Worm (Caenorhabditis elegans) whole organism, L1 larva: ENCODE results near the gene C25E10.11.

Source experiments
- C04F5.9 ChIP-seq: sonication (generic microtip); optimal IDR thresholded peaks from 2 replicates; lab custom pipeline; 2016; ENCODE audit warnings: missing genetic modification characterization, missing compliant biosample characterization
- C16A3.4 ChIP-seq: fragments of 150-350 bp; optimal IDR thresholded peaks from 2 replicates; lab custom pipeline; 2014; ENCODE audit warnings: missing biosample characterization, missing genetic modification characterization
- Y116A8C.19 ChIP-seq: sonication (generic microtip); optimal IDR thresholded peaks from 2 replicates; lab custom pipeline; 2016; ENCODE audit warnings: missing compliant biosample characterization, missing genetic modification characterization, borderline replicate concordance
- blmp-1 ChIP-seq: fragments of 150-350 bp; optimal IDR thresholded peaks from 2 replicates; lab custom pipeline; 2014; ENCODE audit warnings: missing biosample characterization, missing genetic modification characterization
- ceh-88 ChIP-seq: fragments of 200-800 bp; sonication (Bioruptor generic); IDR thresholded peaks from 2 replicates; pipeline ENCODE4 v1.3.6; 2022; ENCODE audit warnings: missing genetic modification characterization, missing compliant biosample characterization
- ceh-90 ChIP-seq: sonication (generic microtip); optimal IDR thresholded peaks from 2 replicates; lab custom pipeline; 2016; ENCODE audit warnings: missing genetic modification characterization, missing compliant biosample characterization
- ces-1 ChIP-seq: fragments of 150-350 bp; optimal IDR thresholded peaks from 2 replicates; lab custom pipeline; 2014; ENCODE audit warnings: missing biosample characterization, missing genetic modification reagents, missing genetic modification characterization
- dsc-1 ChIP-seq: sonication (generic microtip); optimal IDR thresholded peaks from 2 replicates; lab custom pipeline; 2016; ENCODE audit warnings: mild to moderate bottlenecking, missing genetic modification characterization, missing compliant biosample characterization
- efl-1 ChIP-seq, 4 experiments: fragments of 150-350 bp; optimal IDR thresholded peaks in 3 of 4; peaks in 1 of 4; 1 replicate in 1 of 4; 2 replicates in 3 of 4; lab custom pipeline; 2014; ENCODE audit warnings: missing biosample characterization in 2 of 4, missing genetic modification characterization in 2 of 4, missing genetic modification reagents in 2 of 4
- efl-3 ChIP-seq: fragments of 200-800 bp; sonication (Bioruptor generic); optimal IDR thresholded peaks from 2 replicates; lab custom pipeline; 2018; ENCODE audit warnings: mild to moderate bottlenecking, missing genetic modification characterization, missing compliant biosample characterization
- elt-2 ChIP-seq: sonication (generic microtip); optimal IDR thresholded peaks from 2 replicates; lab custom pipeline; 2016; ENCODE audit warnings: missing genetic modification characterization, mild to moderate bottlenecking, inconsistent platforms, missing compliant biosample characterization, missing genetic modification reagents
- elt-3 ChIP-seq, 6 experiments: fragments of 150-350 bp in 1 of 6; sonication (generic microtip); optimal IDR thresholded peaks; 2 replicates each; lab custom pipeline; 2017 to 2018; ENCODE audit warnings: missing biosample characterization in 6 of 6, missing genetic modification characterization in 6 of 6, inconsistent platforms in 1 of 6
- ets-5 ChIP-seq: fragments of 200-800 bp; sonication (Bioruptor generic); IDR thresholded peaks from 2 replicates; pipeline ENCODE4 v1.3.6; 2022; ENCODE audit warnings: missing genetic modification characterization, missing compliant biosample characterization
- fkh-10 ChIP-seq: sonication (generic microtip); optimal IDR thresholded peaks from 2 replicates; lab custom pipeline; 2017; ENCODE audit warnings: missing biosample characterization, missing genetic modification reagents, missing genetic modification characterization
- fos-1 ChIP-seq: fragments of 150-350 bp; optimal IDR thresholded peaks from 2 replicates; lab custom pipeline; 2014; ENCODE audit warnings: missing biosample characterization, missing genetic modification characterization
- grh-1 ChIP-seq: fragments of 200-800 bp; sonication (Bioruptor generic); IDR thresholded peaks from 2 replicates; pipeline ENCODE4 v1.3.6; 2022; ENCODE audit warnings: missing genetic modification reagents, missing genetic modification characterization, missing compliant biosample characterization
- hlh-4 ChIP-seq: sonication (generic microtip); optimal IDR thresholded peaks from 2 replicates; lab custom pipeline; 2016; ENCODE audit warnings: mild to moderate bottlenecking, missing genetic modification characterization, missing compliant biosample characterization
- isw-1 ChIP-seq: fragments of 200-800 bp; sonication (Bioruptor generic); IDR thresholded peaks from 2 replicates; pipeline ENCODE4 v1.3.6; 2022; ENCODE audit warnings: missing genetic modification characterization, missing compliant biosample characterization
- jun-1 ChIP-seq: fragments of 150-350 bp; optimal IDR thresholded peaks from 2 replicates; lab custom pipeline; 2014; ENCODE audit warnings: missing biosample characterization, missing genetic modification reagents, missing genetic modification characterization
- lin-14 ChIP-seq: fragments of 200-800 bp; sonication (Bioruptor generic); optimal IDR thresholded peaks from 2 replicates; lab custom pipeline; 2018; ENCODE audit warnings: mild to moderate bottlenecking, missing genetic modification characterization, moderate library complexity, missing compliant biosample characterization
- lin-15B ChIP-seq: fragments of 150-350 bp; sonication (generic microtip); optimal IDR thresholded peaks from 3 replicates; lab custom pipeline; 2014; ENCODE audit warnings: missing biosample characterization, missing genetic modification characterization
- lin-35 ChIP-seq, 2 experiments: fragments of 150-350 bp; optimal IDR thresholded peaks; 2 replicates each; lab custom pipeline; 2014; ENCODE audit warnings: missing biosample characterization in 2 of 2, missing genetic modification characterization in 2 of 2, missing genetic modification reagents in 2 of 2
- lin-39 ChIP-seq: fragments of 150-350 bp; optimal IDR thresholded peaks from 2 replicates; lab custom pipeline; 2014; ENCODE audit warnings: missing biosample characterization, missing genetic modification reagents, missing genetic modification characterization
- mef-2 ChIP-seq: fragments of 150-350 bp; optimal IDR thresholded peaks from 2 replicates; lab custom pipeline; 2014; ENCODE audit warnings: missing biosample characterization, missing genetic modification characterization
- mep-1 ChIP-seq: fragments of 150-350 bp; optimal IDR thresholded peaks from 2 replicates; lab custom pipeline; 2014; ENCODE audit warnings: missing biosample characterization, missing genetic modification characterization
- nhr-11 ChIP-seq: fragments of 150-350 bp; optimal IDR thresholded peaks from 2 replicates; lab custom pipeline; 2014; ENCODE audit warnings: missing biosample characterization, missing genetic modification characterization
- nhr-19 ChIP-seq: fragments of 200-800 bp; sonication (Bioruptor generic); conservative IDR thresholded peaks from 2 replicates; pipeline ENCODE4 v1.3.6; 2022; ENCODE audit warnings: missing genetic modification characterization, missing compliant biosample characterization
- nhr-20 ChIP-seq: sonication (generic microtip); optimal IDR thresholded peaks from 2 replicates; lab custom pipeline; 2016; ENCODE audit warnings: mild to moderate bottlenecking, missing genetic modification characterization, missing compliant biosample characterization
- nhr-47 ChIP-seq: sonication (generic microtip); optimal IDR thresholded peaks from 2 replicates; lab custom pipeline; 2016; ENCODE audit warnings: mild to moderate bottlenecking, missing genetic modification characterization, moderate library complexity, missing compliant biosample characterization
- nhr-71 ChIP-seq: sonication (generic microtip); optimal IDR thresholded peaks from 2 replicates; lab custom pipeline; 2016; ENCODE audit warnings: mild to moderate bottlenecking, missing genetic modification characterization, moderate library complexity, missing compliant biosample characterization
- nhr-84 ChIP-seq: sonication (generic microtip); optimal IDR thresholded peaks from 2 replicates; lab custom pipeline; 2017; ENCODE audit warnings: missing biosample characterization, missing genetic modification characterization
- nhr-85 ChIP-seq: sonication (generic microtip); peaks from one replicate; lab custom pipeline; 2016; ENCODE audit warnings: missing genetic modification characterization, inconsistent platforms, missing compliant biosample characterization
- nhr-90 ChIP-seq: sonication (generic microtip); optimal IDR thresholded peaks from 2 replicates; lab custom pipeline; 2016; ENCODE audit warnings: mild to moderate bottlenecking, missing genetic modification characterization, missing compliant biosample characterization; ENCODE audit not compliant: poor library complexity
- pag-3 ChIP-seq: sonication (generic microtip); optimal IDR thresholded peaks from 2 replicates; lab custom pipeline; 2017; ENCODE audit warnings: missing genetic modification characterization, mild to moderate bottlenecking, missing compliant biosample characterization, antibody characterized with exemption, borderline replicate concordance; ENCODE audit not compliant: insufficient read depth
- pqm-1 ChIP-seq: sonication (generic microtip); optimal IDR thresholded peaks from 3 replicates; lab custom pipeline; 2017; ENCODE audit warnings: missing biosample characterization, missing genetic modification characterization
- snu-23 ChIP-seq: sonication (generic microtip); optimal IDR thresholded peaks from 2 replicates; lab custom pipeline; 2016; ENCODE audit warnings: missing genetic modification characterization, missing compliant biosample characterization
- sox-4 ChIP-seq: sonication (generic microtip); optimal IDR thresholded peaks from 2 replicates; lab custom pipeline; 2016; ENCODE audit warnings: missing genetic modification characterization, missing compliant biosample characterization
- sup-37 ChIP-seq: fragments of 200-800 bp; sonication (Bioruptor generic); optimal IDR thresholded peaks from 2 replicates; lab custom pipeline; 2018; ENCODE audit warnings: mild to moderate bottlenecking, missing genetic modification characterization, missing compliant biosample characterization
- unc-130 ChIP-seq: fragments of 150-350 bp; optimal IDR thresholded peaks from 2 replicates; lab custom pipeline; 2017; ENCODE audit warnings: missing biosample characterization, missing genetic modification characterization, inconsistent platforms
- unc-30 ChIP-seq: sonication (generic microtip); optimal IDR thresholded peaks from 2 replicates; lab custom pipeline; 2017; ENCODE audit warnings: missing biosample characterization, missing genetic modification characterization
- unc-62 ChIP-seq: fragments of 150-350 bp; optimal IDR thresholded peaks from 2 replicates; lab custom pipeline; 2014; ENCODE audit warnings: missing biosample characterization, missing genetic modification reagents, missing genetic modification characterization
- unc-98 ChIP-seq: fragments of 200-800 bp; sonication (Bioruptor generic); IDR thresholded peaks from 2 replicates; pipeline ENCODE4 v1.3.6; 2022; ENCODE audit warnings: missing genetic modification characterization, missing compliant biosample characterization
- ztf-11 ChIP-seq, 2 experiments: sonication (generic microtip); optimal IDR thresholded peaks; 2 replicates each; lab custom pipeline; 2016 to 2017; ENCODE audit warnings: missing genetic modification characterization in 2 of 2, missing biosample characterization in 1 of 2, missing compliant biosample characterization in 1 of 2
- ztf-4 ChIP-seq: fragments of 150-350 bp; optimal IDR thresholded peaks from 2 replicates; lab custom pipeline; 2014; ENCODE audit warnings: missing biosample characterization, missing genetic modification characterization

C25E10.11 gene

ce11 chrV:9058627-9059026 lies at the start of gene C25E10.11:
Gene C25E10.11, minus strand, starts transcription at chrV:9058727.
- TF ChIP-seq elt-2 (tag; lab: Kevin White, UChicago) (no peak), pqm-1 (tag; lab: Kevin White, UChicago) (no peak), lin-15B (no peak), nhr-85 (tag; lab: Kevin White, UChicago) (no peak), blmp-1 (tag; lab: Kevin White, UChicago) (no peak), dsc-1 (tag; lab: Kevin White, UChicago) (no peak), efl-1 (optimal IDR thresholded peaks at IDR 0.05; lab: Kevin White, UChicago) (no peak), efl-1 (GFP tag; optimal IDR thresholded peaks at IDR 0.05 in 1 of 2; lab: Kevin White, UChicago) (no peak), sup-37 (GFP tag; lab: Kevin White, UChicago) (no peak), hlh-4 (tag; lab: Kevin White, UChicago) (no peak), pag-3 (tag; lab: Kevin White, UChicago) (no peak), nhr-11 (tag; lab: Kevin White, UChicago) (no peak)
- TF ChIP-seq, all 84 proteins: peak for 0

ce11 chrV:9108219-9108618 lies 49.7 kb upstream of the C25E10.11 start, which contains the start of gene F21C10.18:
Gene F21C10.18, plus strand, starts transcription at chrV:9108519.
- TF ChIP-seq lin-35 (GFP tag; optimal IDR thresholded peaks at IDR 0.05; lab: Kevin White, UChicago) (no peak), ceh-90 (tag; lab: Kevin White, UChicago) (no peak), unc-130 (tag; lab: Kevin White, UChicago) (no peak), C16A3.4 (no peak), unc-62 (GFP tag; lab: Kevin White, UChicago) (no peak), efl-3 (GFP tag; lab: Kevin White, UChicago) (no peak), ztf-4 (no peak), mef-2 (tag; lab: Kevin White, UChicago) (no peak), lin-14 (GFP tag; lab: Kevin White, UChicago) (no peak), efl-1 (optimal IDR thresholded peaks at IDR 0.05; lab: Kevin White, UChicago) (no peak), efl-1 (GFP tag; optimal IDR thresholded peaks at IDR 0.05 in 1 of 2; lab: Kevin White, UChicago) (no peak), ceh-88 (GFP tag; lab: Robert Waterston, UW) (no peak), sox-4 (no peak), unc-98 (GFP tag; lab: Robert Waterston, UW) (no peak), dsc-1 (tag; lab: Kevin White, UChicago) (no peak), ets-5 (no peak), nhr-90 (no peak)

- TF ChIP-seq lin-39 (tag; lab: Kevin White, UChicago) (no peak), Y116A8C.19 (no peak), nhr-71 (no peak), nhr-47 (tag; lab: Kevin White, UChicago) (no peak), ztf-4 (no peak), C04F5.9 (tag; lab: Kevin White, UChicago) (no peak), pqm-1 (tag; lab: Kevin White, UChicago) (no peak), ztf-11 (tag; optimal IDR thresholded peaks at IDR 0.05; lab: Kevin White, UChicago) (no peak)
These were observed 42.5 kb upstream of the C25E10.11 start, which contains the start of gene frpr-6 for ce11 chrV:9101062-9101461. Gene frpr-6, minus strand, starts transcription at chrV:9101162.

- TF ChIP-seq mep-1 (tag; lab: Kevin White, UChicago) (no peak), elt-3 (tag; optimal IDR thresholded peaks at IDR 0.05; lab: Kevin White, UChicago) (peak in 1 of 6 experiments; percentile 8), nhr-19 (GFP tag; lab: Robert Waterston, UW) (peak; percentile 58), efl-3 (GFP tag; lab: Kevin White, UChicago) (no peak), nhr-20 (tag; lab: Kevin White, UChicago) (peak; percentile 57), ztf-4 (no peak), snu-23 (GFP tag; lab: Kevin White, UChicago) (peak; percentile 7), grh-1 (GFP tag; lab: Robert Waterston, UW) (peak; percentile 31; the same call in 1 of the 2 replicates), ceh-90 (tag; lab: Kevin White, UChicago) (no peak), nhr-90 (peak; percentile 23), nhr-71 (peak; percentile 50), unc-30 (tag; lab: Kevin White, UChicago) (no peak), hlh-4 (tag; lab: Kevin White, UChicago) (no peak), ces-1 (GFP tag; lab: Kevin White, UChicago) (no peak), isw-1 (GFP tag; lab: Robert Waterston, UW) (no peak), efl-1 (optimal IDR thresholded peaks at IDR 0.05; lab: Kevin White, UChicago) (no peak), efl-1 (GFP tag; optimal IDR thresholded peaks at IDR 0.05 in 1 of 2; lab: Kevin White, UChicago) (peak in 1 of 2 experiments; percentile 53), jun-1 (tag; lab: Kevin White, UChicago) (no peak), unc-62 (GFP tag; lab: Kevin White, UChicago) (no peak), nhr-84 (tag; lab: Kevin White, UChicago) (no peak), nhr-47 (tag; lab: Kevin White, UChicago) (no peak), fos-1 (tag; lab: Kevin White, UChicago) (no peak), fkh-10 (GFP tag; lab: Kevin White, UChicago) (no peak)
These were observed 39.9 kb upstream of the C25E10.11 start, which contains the start of gene F21C10.9 for ce11 chrV:9098280-9098973. Gene F21C10.9, minus strand, starts transcription at chrV:9098696.
